Fruit fly (Drosophila melanogaster) whole organism, embryonic: Measurements from ENCODE around the gene CG3529.

Experiments used
- Bteb2 ChIP-seq: fragments of 200-800 bp; sonication (Bioruptor generic); optimal IDR thresholded peaks from 2 replicates; lab custom pipeline; 2016; ENCODE audit warnings: missing biosample characterization, missing genetic modification characterization
- CG11398 ChIP-seq: fragments of 200-800 bp; sonication (Bioruptor generic); optimal IDR thresholded peaks from 2 replicates; lab custom pipeline; 2016; ENCODE audit warnings: missing biosample characterization, missing genetic modification characterization
- CG11456 ChIP-seq: fragments of 200-800 bp; sonication (Bioruptor generic); IDR thresholded peaks from 3 replicates; pipeline ENCODE4 v1.3.6; 2022; ENCODE audit warnings: missing biosample characterization, missing genetic modification characterization
- CG12155 ChIP-seq: fragments of 200-800 bp; sonication (Bioruptor generic); optimal IDR thresholded peaks from 3 replicates; lab custom pipeline; 2016; ENCODE audit warnings: missing biosample characterization, missing genetic modification characterization
- CG12659 ChIP-seq: fragments of 200-800 bp; sonication (Bioruptor generic); optimal IDR thresholded peaks from 3 replicates; lab custom pipeline; 2017; ENCODE audit warnings: mild to moderate bottlenecking, missing biosample characterization, missing genetic modification reagents, missing genetic modification characterization
- CG16863 ChIP-seq: fragments of 200-800 bp; sonication (Bioruptor generic); optimal IDR thresholded peaks from 3 replicates; lab custom pipeline; 2016; ENCODE audit warnings: missing biosample characterization, missing genetic modification characterization
- CG17328 ChIP-seq: fragments of 200-800 bp; sonication (Bioruptor generic); IDR thresholded peaks from 2 replicates; pipeline ENCODE4 v1.3.6; 2022; ENCODE audit warnings: missing biosample characterization, missing genetic modification characterization
- CG17359 ChIP-seq: fragments of 200-800 bp; sonication (Bioruptor generic); optimal IDR thresholded peaks from 3 replicates; lab custom pipeline; 2018; ENCODE audit warnings: missing biosample characterization, mild to moderate bottlenecking, missing genetic modification characterization, moderate library complexity
- CG17829 ChIP-seq: fragments of 200-800 bp; optimal IDR thresholded peaks from 2 replicates; lab custom pipeline; 2019; ENCODE audit warnings: missing biosample characterization, mild to moderate bottlenecking, missing genetic modification characterization, moderate library complexity
- CG1832 ChIP-seq: fragments of 200-800 bp; sonication (Bioruptor generic); optimal IDR thresholded peaks from 2 replicates; lab custom pipeline; 2017; ENCODE audit warnings: missing biosample characterization, mild to moderate bottlenecking, missing genetic modification characterization, inconsistent platforms
- CG3065 ChIP-seq: fragments of 200-800 bp; sonication (Bioruptor generic); optimal IDR thresholded peaks from 2 replicates; lab custom pipeline; 2016; ENCODE audit warnings: missing biosample characterization, missing genetic modification characterization
- CG3163 ChIP-seq: fragments of 200-800 bp; sonication (Bioruptor generic); optimal IDR thresholded peaks from 3 replicates; lab custom pipeline; 2016; ENCODE audit warnings: missing biosample characterization, missing genetic modification characterization
- CG4730 ChIP-seq: fragments of 200-800 bp; sonication (Bioruptor generic); IDR thresholded peaks from 2 replicates; pipeline ENCODE4 v1.3.6; 2022; ENCODE audit warnings: missing biosample characterization, missing genetic modification characterization
- CG6175 ChIP-seq: fragments of 200-800 bp; sonication (Bioruptor generic); IDR thresholded peaks from 3 replicates; pipeline ENCODE4 v1.3.6; 2022; ENCODE audit warnings: missing biosample characterization, missing genetic modification characterization
- CG8388 ChIP-seq: fragments of 200-800 bp; sonication (Bioruptor generic); optimal IDR thresholded peaks from 2 replicates; lab custom pipeline; 2019; ENCODE audit warnings: missing biosample characterization, mild to moderate bottlenecking, missing genetic modification characterization, moderate library complexity
- CG8765 ChIP-seq: fragments of 200-800 bp; sonication (Bioruptor generic); IDR thresholded peaks from 2 replicates; pipeline ENCODE4 v1.3.6; 2022; ENCODE audit warnings: missing biosample characterization, missing genetic modification characterization
- Dip3 ChIP-seq: fragments of 200-800 bp; sonication (Bioruptor generic); optimal IDR thresholded peaks from 3 replicates; lab custom pipeline; 2016; ENCODE audit warnings: missing biosample characterization, missing genetic modification characterization
- E2f1 ChIP-seq: fragments of 200-800 bp; sonication (Bioruptor generic); IDR thresholded peaks from 2 replicates; pipeline ENCODE4 v1.3.6; 2022; ENCODE audit warnings: missing biosample characterization, missing genetic modification characterization
- Fer2 ChIP-seq: fragments of 200-800 bp; sonication (Bioruptor generic); optimal IDR thresholded peaks from 2 replicates; lab custom pipeline; 2018; ENCODE audit warnings: missing biosample characterization, mild to moderate bottlenecking, missing genetic modification characterization, moderate library complexity
- HmgZ ChIP-seq: fragments of 200-800 bp; sonication (Bioruptor generic); optimal IDR thresholded peaks from 2 replicates; lab custom pipeline; 2018; ENCODE audit warnings: missing biosample characterization, mild to moderate bottlenecking, missing genetic modification characterization
- NfI ChIP-seq: fragments of 200-800 bp; sonication (Bioruptor generic); optimal IDR thresholded peaks from 3 replicates; lab custom pipeline; 2018; ENCODE audit warnings: missing biosample characterization, mild to moderate bottlenecking, missing genetic modification characterization, moderate library complexity
- Oaz ChIP-seq: fragments of 200-800 bp; sonication (Bioruptor generic); IDR thresholded peaks from 2 replicates; pipeline ENCODE4 v1.3.6; 2022; ENCODE audit warnings: missing biosample characterization, missing genetic modification characterization
- Optix ChIP-seq: fragments of 200-800 bp; sonication (Bioruptor generic); IDR thresholded peaks from 3 replicates; pipeline ENCODE4 v1.3.6; 2022; ENCODE audit warnings: missing biosample characterization, missing genetic modification characterization
- Ravus ChIP-seq: fragments of 200-800 bp; sonication (Bioruptor generic); IDR thresholded peaks from 2 replicates; pipeline ENCODE4 v1.3.6; 2022; ENCODE audit warnings: missing biosample characterization, missing genetic modification characterization
- Trl ChIP-seq, 3 experiments: fragments of >200 bp in 2 of 3; fragments of 200-800 bp in 1 of 3; sonication (Bioruptor generic) in 1 of 3; optimal IDR thresholded peaks; 2 replicates in 1 of 3; 3 replicates in 2 of 3; lab custom pipeline; 2016 to 2017; ENCODE audit warnings: missing biosample characterization in 1 of 3, missing genetic modification characterization in 1 of 3
- ato ChIP-seq: fragments of 200-800 bp; sonication (Bioruptor generic); IDR thresholded peaks from 2 replicates; pipeline ENCODE4 v1.3.6; 2022; ENCODE audit warnings: missing biosample characterization, missing genetic modification characterization; ENCODE audit not compliant: partially characterized antibody
- bbx ChIP-seq: fragments of 200-800 bp; sonication (Bioruptor generic); IDR thresholded peaks from 2 replicates; pipeline ENCODE4 v1.3.6; 2022; ENCODE audit warnings: missing biosample characterization, missing genetic modification characterization; ENCODE audit not compliant: partially characterized antibody
- cad ChIP-seq: fragments of >200 bp; optimal IDR thresholded peaks from 2 replicates; lab custom pipeline; 2017; ENCODE audit warnings: missing biosample characterization, missing genetic modification characterization
- cato ChIP-seq: fragments of 200-800 bp; sonication (Bioruptor generic); optimal IDR thresholded peaks from 2 replicates; lab custom pipeline; 2016; ENCODE audit warnings: missing biosample characterization, missing genetic modification characterization, borderline replicate concordance
- cg ChIP-seq: fragments of 200-800 bp; sonication (Bioruptor generic); optimal IDR thresholded peaks from 3 replicates; lab custom pipeline; 2019; ENCODE audit warnings: missing biosample characterization, mild to moderate bottlenecking, missing genetic modification characterization, moderate library complexity
- crc ChIP-seq: fragments of 200-800 bp; sonication (Bioruptor generic); optimal IDR thresholded peaks from 2 replicates; lab custom pipeline; 2016; ENCODE audit warnings: missing biosample characterization, missing genetic modification characterization
- esg ChIP-seq: fragments of 200-800 bp; sonication (Bioruptor generic); conservative IDR thresholded peaks from 2 replicates; pipeline ENCODE4 v1.3.6; 2022; ENCODE audit warnings: missing biosample characterization, missing genetic modification characterization
- fu2 ChIP-seq: fragments of 200-800 bp; sonication (Bioruptor generic); optimal IDR thresholded peaks from 2 replicates; lab custom pipeline; 2016; ENCODE audit warnings: missing biosample characterization, missing genetic modification characterization
- hbn ChIP-seq: fragments of 200-800 bp; sonication (Bioruptor generic); IDR thresholded peaks from 2 replicates; pipeline ENCODE4 v1.3.6; 2022; ENCODE audit warnings: missing biosample characterization, missing genetic modification characterization; ENCODE audit not compliant: partially characterized antibody
- inv ChIP-seq: fragments of 200-800 bp; sonication (Bioruptor generic); IDR thresholded peaks from 2 replicates; pipeline ENCODE4 v1.3.6; 2022; ENCODE audit warnings: missing biosample characterization, missing genetic modification characterization; ENCODE audit not compliant: partially characterized antibody
- lbe ChIP-seq: fragments of 200-800 bp; sonication (Bioruptor generic); optimal IDR thresholded peaks from 2 replicates; lab custom pipeline; 2016; ENCODE audit warnings: missing biosample characterization, mild to moderate bottlenecking, missing genetic modification characterization
- phol ChIP-seq: fragments of 200-800 bp; sonication (Bioruptor generic); optimal IDR thresholded peaks from 3 replicates; lab custom pipeline; 2018; ENCODE audit warnings: missing biosample characterization, mild to moderate bottlenecking, missing genetic modification characterization, moderate library complexity
- pnt ChIP-seq: fragments of 200-800 bp; sonication (Bioruptor generic); optimal IDR thresholded peaks from 3 replicates; lab custom pipeline; 2016; ENCODE audit warnings: missing biosample characterization, missing genetic modification characterization
- prd ChIP-seq, 3 experiments: fragments of >200 bp in 2 of 3; fragments of 200-800 bp in 1 of 3; sonication (Bioruptor generic) in 1 of 3; optimal IDR thresholded peaks in 2 of 3; IDR thresholded peaks in 1 of 3; 2 replicates in 2 of 3; 3 replicates in 1 of 3; pipeline versions ENCODE4 v1.3.6 to Lab custom; 2017 to 2022; ENCODE audit warnings: missing biosample characterization in 1 of 3, missing genetic modification characterization in 1 of 3
- ranshi ChIP-seq: fragments of 200-800 bp; sonication (Bioruptor generic); IDR thresholded peaks from 2 replicates; pipeline ENCODE4 v1.3.6; 2022; ENCODE audit warnings: missing biosample characterization, missing genetic modification characterization
- ro ChIP-seq: fragments of 200-800 bp; sonication (Bioruptor generic); IDR thresholded peaks from 2 replicates; pipeline ENCODE4 v1.3.6; 2022; ENCODE audit warnings: missing biosample characterization, missing genetic modification characterization
- row ChIP-seq: fragments of 200-800 bp; sonication (Bioruptor generic); IDR thresholded peaks from 3 replicates; pipeline ENCODE4 v1.3.6; 2022; ENCODE audit warnings: missing biosample characterization, missing genetic modification characterization
- sim ChIP-seq: fragments of 200-800 bp; sonication (Bioruptor generic); IDR thresholded peaks from 2 replicates; pipeline ENCODE4 v1.3.6; 2022; ENCODE audit warnings: missing biosample characterization, missing genetic modification characterization
- stwl ChIP-seq: fragments of 200-800 bp; sonication (Bioruptor generic); optimal IDR thresholded peaks from 3 replicates; lab custom pipeline; 2018; ENCODE audit warnings: missing biosample characterization, mild to moderate bottlenecking, missing genetic modification characterization, moderate library complexity
- tin ChIP-seq: fragments of 200-800 bp; sonication (Bioruptor generic); optimal IDR thresholded peaks from 3 replicates; lab custom pipeline; 2016; ENCODE audit warnings: missing biosample characterization, missing genetic modification characterization
- zen ChIP-seq: fragments of 200-800 bp; sonication (Bioruptor generic); optimal IDR thresholded peaks from 3 replicates; lab custom pipeline; 2018; ENCODE audit warnings: missing biosample characterization, mild to moderate bottlenecking, missing genetic modification characterization, moderate library complexity
- zen2 ChIP-seq: fragments of 200-800 bp; sonication (Bioruptor generic); IDR thresholded peaks from 3 replicates; pipeline ENCODE4 v1.3.6; 2022; ENCODE audit warnings: missing biosample characterization, missing genetic modification characterization; ENCODE audit not compliant: partially characterized antibody
- zfh1 ChIP-seq: fragments of 200-800 bp; sonication (Bioruptor generic); IDR thresholded peaks from 3 replicates; pipeline ENCODE4 v1.3.6; 2022; ENCODE audit warnings: missing biosample characterization, missing genetic modification characterization
- zfh2 ChIP-seq: fragments of 200-800 bp; sonication (Bioruptor generic); optimal IDR thresholded peaks from 2 replicates; lab custom pipeline; 2016; ENCODE audit warnings: missing biosample characterization, missing genetic modification characterization

Gene CG3529

DNA sequence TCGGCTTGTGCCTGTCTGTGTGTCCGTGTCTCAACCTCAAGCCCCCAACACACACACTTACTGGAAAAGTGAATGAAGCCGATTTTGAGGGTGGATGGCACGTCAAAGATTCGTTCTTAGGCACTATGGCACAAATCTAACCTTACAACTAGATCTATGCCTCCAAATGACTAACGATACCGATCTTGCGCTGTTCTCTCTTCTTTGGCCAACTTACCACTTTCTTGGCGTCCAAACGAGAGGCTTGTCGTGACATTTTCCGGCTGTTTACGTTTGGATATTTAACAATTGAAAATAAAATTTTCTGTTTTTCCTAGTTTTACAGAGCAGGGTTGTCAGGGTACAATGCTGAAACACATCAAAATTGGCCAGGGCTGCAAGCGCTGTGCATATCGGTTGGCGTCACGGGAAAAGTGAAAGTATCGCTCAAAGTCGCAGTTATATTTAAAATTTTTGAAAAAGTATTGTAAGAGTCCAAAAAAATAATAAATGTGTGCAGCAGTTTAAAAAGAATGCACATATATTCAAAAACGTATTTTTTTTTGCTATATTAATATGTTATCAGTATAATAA is 4.7 kb upstream of the CG3529 start, which contains the start of the genes Bet3 and Nf-YA (continued):
- peak; percentile 93 for TF ChIP-seq row (GFP tag; lab: Robert Waterston, UW)
- TF ChIP-seq CG8388 (GFP tag; lab: Kevin White, UChicago) = peak; percentile 21
- TF ChIP-seq Ravus (GFP tag; lab: Robert Waterston, UW) = no peak
- peak; percentile 54 for TF ChIP-seq NfI (GFP tag; lab: Kevin White, UChicago)
- no peak; the same call in 2 of the 3 replicates for TF ChIP-seq zfh1 (GFP tag; lab: Robert Waterston, UW)
- no peak for TF ChIP-seq Oaz (GFP tag; lab: Robert Waterston, UW)
- TF ChIP-seq pnt = peak; percentile 49
- TF ChIP-seq cato (GFP tag; lab: Kevin White, UChicago) = no peak
- TF ChIP-seq hbn (GFP tag; lab: Robert Waterston, UW) = peak; percentile 87
- peak; percentile 20; the same call in 1 of the 2 replicates for TF ChIP-seq ato (GFP tag; lab: Robert Waterston, UW)
- peak; percentile 19; the same call in 1 of the 2 replicates for TF ChIP-seq E2f1 (GFP tag; lab: Robert Waterston, UW)
- TF ChIP-seq zfh2 = peak; percentile 51
- peak; percentile 41 for TF ChIP-seq fu2
- no peak for TF ChIP-seq Bteb2 (GFP tag; lab: Kevin White, UChicago)
- peak; percentile 27 for TF ChIP-seq crc (GFP tag; lab: Kevin White, UChicago)
- TF ChIP-seq CG8765 (GFP tag; lab: Robert Waterston, UW) = no peak
- TF ChIP-seq CG12659 (GFP tag; lab: Kevin White, UChicago) = peak; percentile 65
- no peak for TF ChIP-seq Trl (optimal IDR thresholded peaks at IDR 0.05; lab: Kevin White, UChicago)
- peak; percentile 39 for TF ChIP-seq Trl (GFP tag; optimal IDR thresholded peaks at IDR 0.05; lab: Kevin White, UChicago)
- TF ChIP-seq Fer2 (tag; lab: Kevin White, UChicago) = no peak
- TF ChIP-seq Dip3 = peak; percentile 60
- peak; percentile 11; the same call in 1 of the 3 replicates for TF ChIP-seq Optix (GFP tag; lab: Robert Waterston, UW)
- TF ChIP-seq CG1832 (GFP tag; lab: Kevin White, UChicago) = no peak
- peak; percentile 9 for TF ChIP-seq CG17359 (tag; lab: Kevin White, UChicago)
- peak; percentile 17 for TF ChIP-seq CG3163 (GFP tag; lab: Kevin White, UChicago)
- peak; percentile 31; the same call in 1 of the 2 replicates for TF ChIP-seq CG17328 (GFP tag; lab: Robert Waterston, UW)
- TF ChIP-seq CG16863 (GFP tag; lab: Kevin White, UChicago) = no peak
- TF ChIP-seq ro (GFP tag; lab: Robert Waterston, UW) = no peak
- TF ChIP-seq CG12155 (GFP tag; lab: Kevin White, UChicago) = peak; percentile 42
- TF ChIP-seq CG17829 (tag; lab: Kevin White, UChicago) = peak; percentile 52
- TF ChIP-seq CG11456 (GFP tag; lab: Robert Waterston, UW) = peak; percentile 79
- no peak for TF ChIP-seq cad (GFP tag; lab: Kevin White, UChicago)
- TF ChIP-seq CG3065 (GFP tag; lab: Kevin White, UChicago) = peak; percentile 3
- peak; percentile 79 for TF ChIP-seq inv (GFP tag; lab: Robert Waterston, UW)
- peak; percentile 6 for TF ChIP-seq cg
- TF ChIP-seq CG11398 (GFP tag; lab: Kevin White, UChicago) = no peak
- 0 out of 2 replicates have a peak, but pooled peaks have one; percentile 19 for TF ChIP-seq CG4730
- TF ChIP-seq tin (GFP tag; lab: Kevin White, UChicago) = peak; percentile 72
- peak; percentile 85 for TF ChIP-seq bbx (GFP tag; lab: Robert Waterston, UW)
- no peak for TF ChIP-seq esg (GFP tag; lab: Robert Waterston, UW)
- peak; percentile 32; the same call in 1 of the 2 replicates for TF ChIP-seq ranshi (GFP tag; lab: Robert Waterston, UW)
- TF ChIP-seq CG6175 (GFP tag; lab: Robert Waterston, UW) = no peak
- TF ChIP-seq sim = no peak
- peak; percentile 61 for TF ChIP-seq phol (tag; lab: Kevin White, UChicago)
- peak; percentile 77 for TF ChIP-seq stwl (tag; lab: Kevin White, UChicago)
- TF ChIP-seq zen (tag; lab: Kevin White, UChicago) = peak; percentile 31
- peak; percentile 86; the same call in 1 of the 3 replicates for TF ChIP-seq zen2 (GFP tag; lab: Robert Waterston, UW)
- TF ChIP-seq lbe (GFP tag; lab: Kevin White, UChicago) = peak; percentile 22
- peak; percentile 58 for TF ChIP-seq HmgZ (tag; lab: Kevin White, UChicago)
- TF ChIP-seq prd (optimal IDR thresholded peaks at IDR 0.05; lab: Kevin White, UChicago) = no peak
- peak; percentile 64; the same call in 2 of the 3 replicates for TF ChIP-seq prd (GFP tag; IDR thresholded peaks at IDR 0.05; lab: Robert Waterston, UW)
